Worm (Caenorhabditis elegans) whole organism, L4 larva: ENCODE data around the gene snf-3.
A peak's percentile ranks its signal among the peaks of the same experiment; 100 is the strongest.

Experiments used
- F10B5.3 ChIP-seq: sonication (generic microtip); optimal IDR thresholded peaks from 2 replicates; lab custom pipeline; 2016; ENCODE audit warnings: mild to moderate bottlenecking, missing genetic modification characterization, missing compliant biosample characterization
- F26F4.8 ChIP-seq: fragments of 200-800 bp; sonication (Bioruptor generic); conservative IDR thresholded peaks from 2 replicates; pipeline ENCODE4 v1.3.6; 2022; ENCODE audit warnings: missing genetic modification characterization, missing compliant biosample characterization
- F44E2.7 ChIP-seq: fragments of 200-800 bp; sonication (Bioruptor generic); IDR thresholded peaks from 2 replicates; pipeline ENCODE4 v2.1.2; 2022; ENCODE audit warnings: missing genetic modification characterization, missing compliant biosample characterization
- R02D3.7 ChIP-seq: fragments of 150-350 bp; sonication (generic microtip); optimal IDR thresholded peaks from 3 replicates; lab custom pipeline; 2014; ENCODE audit warnings: missing biosample characterization, missing genetic modification characterization
- T20F7.1 ChIP-seq: fragments of 200-800 bp; sonication (Bioruptor generic); optimal IDR thresholded peaks from 2 replicates; lab custom pipeline; 2018; ENCODE audit warnings: mild to moderate bottlenecking, missing genetic modification characterization, missing compliant biosample characterization
- Y48G9A.11 ChIP-seq: fragments of 200-800 bp; sonication (Bioruptor generic); IDR thresholded peaks from 2 replicates; pipeline ENCODE4 v1.3.6; 2022; ENCODE audit warnings: missing genetic modification reagents, missing genetic modification characterization, missing compliant biosample characterization
- Y5F2A.4 ChIP-seq: fragments of 200-800 bp; sonication (Bioruptor generic); optimal IDR thresholded peaks from 2 replicates; lab custom pipeline; 2018; ENCODE audit warnings: mild to moderate bottlenecking, missing genetic modification characterization, missing compliant biosample characterization
- Y75B8A.6 ChIP-seq: fragments of 200-800 bp; sonication (Bioruptor generic); IDR thresholded peaks from 2 replicates; pipeline ENCODE4 v1.3.6; 2022; ENCODE audit warnings: missing genetic modification reagents, missing genetic modification characterization, missing compliant biosample characterization
- ZK337.2 ChIP-seq: fragments of 200-800 bp; sonication (Bioruptor generic); IDR thresholded peaks from 2 replicates; pipeline ENCODE4 v1.3.6; 2022; ENCODE audit warnings: missing genetic modification reagents, missing genetic modification characterization, missing compliant biosample characterization
- ZK546.5 ChIP-seq, 2 experiments: sonication (generic microtip); optimal IDR thresholded peaks; 2 replicates each; lab custom pipeline; 2017; ENCODE audit warnings: missing biosample characterization in 2 of 2, missing genetic modification characterization in 2 of 2
- aha-1 ChIP-seq: fragments of 150-350 bp; peaks from one replicate; lab custom pipeline; 2014; ENCODE audit warnings: missing biosample characterization, missing genetic modification characterization
- aly-2 ChIP-seq: sonication (generic microtip); optimal IDR thresholded peaks from 2 replicates; lab custom pipeline; 2018; ENCODE audit warnings: missing biosample characterization, missing genetic modification characterization
- ama-1 ChIP-seq: fragments of 150-350 bp; optimal IDR thresholded peaks from 2 replicates; lab custom pipeline; 2014; ENCODE audit warnings: inconsistent platforms, mixed read lengths
- attf-4 ChIP-seq: sonication (generic microtip); optimal IDR thresholded peaks from 3 replicates; lab custom pipeline; 2017; ENCODE audit warnings: missing biosample characterization, missing genetic modification characterization
- ceh-32 ChIP-seq: sonication (generic microtip); optimal IDR thresholded peaks from 2 replicates; lab custom pipeline; 2016; ENCODE audit warnings: mild to moderate bottlenecking, missing genetic modification characterization, missing compliant biosample characterization; ENCODE audit not compliant: poor library complexity
- ceh-44 ChIP-seq: fragments of 200-800 bp; sonication (Bioruptor generic); IDR thresholded peaks from 2 replicates; pipeline ENCODE4 v1.3.6; 2022; ENCODE audit warnings: missing genetic modification reagents, missing genetic modification characterization, missing compliant biosample characterization
- ces-1 ChIP-seq: fragments of 150-350 bp; sonication (generic microtip); optimal IDR thresholded peaks from 4 replicates; lab custom pipeline; 2014; ENCODE audit warnings: missing biosample characterization, missing genetic modification reagents, missing genetic modification characterization
- cey-2 ChIP-seq: sonication (generic microtip); optimal IDR thresholded peaks from 3 replicates; lab custom pipeline; 2017; ENCODE audit warnings: missing genetic modification characterization, mild to moderate bottlenecking, missing compliant biosample characterization, antibody characterized with exemption, borderline replicate concordance; ENCODE audit not compliant: insufficient read depth
- ctbp-1 ChIP-seq: fragments of 200-800 bp; sonication (Bioruptor generic); IDR thresholded peaks from 2 replicates; pipeline ENCODE4 v1.3.6; 2022; ENCODE audit warnings: missing genetic modification reagents, missing genetic modification characterization, missing compliant biosample characterization
- daf-16 ChIP-seq, 3 experiments: sonication (generic microtip); optimal IDR thresholded peaks; 2 replicates each; lab custom pipeline; 2016 to 2017; ENCODE audit warnings: missing genetic modification characterization in 3 of 3, missing genetic modification reagents in 3 of 3, mild to moderate bottlenecking in 2 of 3, missing compliant biosample characterization in 2 of 3, missing biosample characterization in 1 of 3, moderate library complexity in 1 of 3
- daf-19 ChIP-seq: fragments of 200-800 bp; sonication (Bioruptor generic); conservative IDR thresholded peaks from 2 replicates; pipeline ENCODE4 v1.3.6; 2022; ENCODE audit warnings: missing genetic modification characterization, missing compliant biosample characterization
- daf-8 ChIP-seq: fragments of 200-800 bp; sonication (Bioruptor generic); IDR thresholded peaks from 2 replicates; pipeline ENCODE4 v1.3.6; 2022; ENCODE audit warnings: missing genetic modification characterization, missing compliant biosample characterization
- dmd-6 ChIP-seq: fragments of 200-800 bp; sonication (Bioruptor generic); IDR thresholded peaks from 2 replicates; pipeline ENCODE4 v1.3.6; 2022; ENCODE audit warnings: missing genetic modification reagents, missing genetic modification characterization, missing compliant biosample characterization
- dmd-9 ChIP-seq: fragments of 200-800 bp; sonication (Bioruptor generic); IDR thresholded peaks from 2 replicates; pipeline ENCODE4 v1.3.6; 2022; ENCODE audit warnings: missing genetic modification reagents, missing genetic modification characterization, missing compliant biosample characterization
- dpl-1 ChIP-seq: fragments of 150-350 bp; optimal IDR thresholded peaks from 2 replicates; lab custom pipeline; 2014; ENCODE audit warnings: missing biosample characterization, missing genetic modification reagents, missing genetic modification characterization
- duxl-1 ChIP-seq: sonication (generic microtip); optimal IDR thresholded peaks from 2 replicates; lab custom pipeline; 2016; ENCODE audit warnings: mild to moderate bottlenecking, missing genetic modification characterization, moderate library complexity, missing compliant biosample characterization; ENCODE audit not compliant: poor library complexity
- dve-1 ChIP-seq: sonication (generic microtip); optimal IDR thresholded peaks from 2 replicates; lab custom pipeline; 2017; ENCODE audit warnings: antibody characterized with exemption, mild to moderate bottlenecking, missing genetic modification characterization, missing compliant biosample characterization; ENCODE audit not compliant: insufficient read depth
- egl-27 ChIP-seq: sonication (generic microtip); optimal IDR thresholded peaks from 3 replicates; lab custom pipeline; 2017; ENCODE audit warnings: missing biosample characterization, missing genetic modification reagents, missing genetic modification characterization
- fkh-10 ChIP-seq: fragments of 150-350 bp; optimal IDR thresholded peaks from 2 replicates; lab custom pipeline; 2014; ENCODE audit warnings: missing biosample characterization, missing genetic modification reagents, missing genetic modification characterization
- hlh-11 ChIP-seq: fragments of 200-800 bp; sonication (Bioruptor generic); optimal IDR thresholded peaks from 2 replicates; lab custom pipeline; 2018; ENCODE audit warnings: mild to moderate bottlenecking, missing genetic modification characterization, missing compliant biosample characterization
- jun-1 ChIP-seq: fragments of 150-350 bp; optimal IDR thresholded peaks from 2 replicates; lab custom pipeline; 2014; ENCODE audit warnings: missing biosample characterization, missing genetic modification reagents, missing genetic modification characterization
- lin-13 ChIP-seq: fragments of 150-350 bp; optimal IDR thresholded peaks from 2 replicates; lab custom pipeline; 2014; ENCODE audit warnings: missing biosample characterization, missing genetic modification reagents, missing genetic modification characterization
- lin-15B ChIP-seq: fragments of 150-350 bp; sonication (generic microtip); optimal IDR thresholded peaks from 3 replicates; lab custom pipeline; 2014; ENCODE audit warnings: missing biosample characterization, missing genetic modification characterization
- lin-39 ChIP-seq: fragments of 150-350 bp; optimal IDR thresholded peaks from 2 replicates; lab custom pipeline; 2014; ENCODE audit warnings: missing biosample characterization, missing genetic modification reagents, missing genetic modification characterization
- lir-3 ChIP-seq: sonication (generic microtip); optimal IDR thresholded peaks from 2 replicates; lab custom pipeline; 2016; ENCODE audit warnings: mild to moderate bottlenecking, missing genetic modification characterization, missing compliant biosample characterization
- lsy-2 ChIP-seq, 2 experiments: fragments of 150-350 bp in 1 of 2; sonication (generic microtip) in 1 of 2; optimal IDR thresholded peaks; 2 replicates each; lab custom pipeline; 2014 to 2017; ENCODE audit warnings: missing biosample characterization in 2 of 2, missing genetic modification characterization in 2 of 2
- nhr-11 ChIP-seq: fragments of 150-350 bp; optimal IDR thresholded peaks from 2 replicates; lab custom pipeline; 2014; ENCODE audit warnings: missing biosample characterization, missing genetic modification characterization
- nhr-48 ChIP-seq: sonication (generic microtip); optimal IDR thresholded peaks from 2 replicates; lab custom pipeline; 2016; ENCODE audit warnings: mild to moderate bottlenecking, missing genetic modification characterization, missing compliant biosample characterization
- nhr-77 ChIP-seq: fragments of 150-350 bp; optimal IDR thresholded peaks from 2 replicates; lab custom pipeline; 2014; ENCODE audit warnings: missing biosample characterization, missing genetic modification characterization
- php-3 ChIP-seq: fragments of 200-800 bp; sonication (Bioruptor generic); IDR thresholded peaks from 2 replicates; pipeline ENCODE4 v1.3.6; 2022; ENCODE audit warnings: missing genetic modification reagents, missing genetic modification characterization, missing compliant biosample characterization
- set-16 ChIP-seq: fragments of 200-800 bp; sonication (Bioruptor generic); IDR thresholded peaks from 2 replicates; pipeline ENCODE4 v1.3.6; 2022; ENCODE audit warnings: missing genetic modification reagents, missing genetic modification characterization, missing compliant biosample characterization
- snpc-1.2 ChIP-seq: fragments of 200-800 bp; sonication (Bioruptor generic); IDR thresholded peaks from 2 replicates; pipeline ENCODE4 v1.3.6; 2022; ENCODE audit warnings: missing genetic modification reagents, missing genetic modification characterization, missing compliant biosample characterization
- snpc-4 ChIP-seq: fragments of 150-350 bp; optimal IDR thresholded peaks from 2 replicates; lab custom pipeline; 2014; ENCODE audit warnings: missing biosample characterization, missing genetic modification characterization
- spr-1 ChIP-seq: sonication (generic microtip); optimal IDR thresholded peaks from 2 replicates; lab custom pipeline; 2016; ENCODE audit warnings: mild to moderate bottlenecking, missing genetic modification characterization, missing compliant biosample characterization
- spr-3 ChIP-seq: fragments of 200-800 bp; sonication (Bioruptor generic); optimal IDR thresholded peaks from 2 replicates; lab custom pipeline; 2018; ENCODE audit warnings: mild to moderate bottlenecking, missing genetic modification characterization, missing compliant biosample characterization
- unc-39 ChIP-seq: sonication (generic microtip); optimal IDR thresholded peaks from 2 replicates; lab custom pipeline; 2017; ENCODE audit warnings: missing biosample characterization, missing genetic modification characterization
- vab-7 ChIP-seq: fragments of 200-800 bp; sonication (Bioruptor generic); IDR thresholded peaks from 2 replicates; pipeline ENCODE4 v1.3.6; 2022; ENCODE audit warnings: missing genetic modification reagents, missing genetic modification characterization, missing compliant biosample characterization
- zag-1 ChIP-seq: fragments of 150-350 bp; optimal IDR thresholded peaks from 2 replicates; lab custom pipeline; 2014; ENCODE audit warnings: missing biosample characterization, missing genetic modification characterization
- zfp-3 ChIP-seq: fragments of 200-800 bp; sonication (Bioruptor generic); conservative IDR thresholded peaks from 2 replicates; pipeline ENCODE4 v1.3.6; 2022; ENCODE audit warnings: missing genetic modification reagents, missing genetic modification characterization, missing compliant biosample characterization
- zip-11 ChIP-seq: fragments of 200-800 bp; sonication (Bioruptor generic); IDR thresholded peaks from 2 replicates; pipeline ENCODE4 v1.3.6; 2022; ENCODE audit warnings: missing genetic modification characterization, missing compliant biosample characterization

snf-3 gene

DNA sequence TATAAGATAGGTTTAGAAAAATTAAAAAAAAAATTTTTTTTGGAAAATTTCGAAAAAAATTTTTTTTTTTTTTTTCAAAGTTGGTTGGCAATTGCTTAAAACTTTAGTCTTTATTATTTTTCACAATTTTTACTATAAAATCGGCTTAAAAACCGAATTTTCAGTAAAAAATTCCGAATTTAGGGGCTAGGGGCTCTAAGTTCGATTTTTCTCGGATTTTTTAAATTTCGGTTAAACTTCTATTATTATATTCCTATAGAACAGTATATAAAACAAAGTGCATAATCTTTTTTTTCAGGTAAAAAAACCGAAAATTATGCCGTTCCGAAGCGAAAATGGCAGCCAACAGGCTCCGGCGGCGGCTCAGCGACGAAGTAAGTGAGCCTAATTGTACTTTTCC is 44.7 kb downstream of the snf-3 start, which contains the start of gene pod-2:
pod-2 (plus strand) TSS at position 301 of the 400 bp plus-strand sequence.
- no peak for TF ChIP-seq nhr-77
- no peak for TF ChIP-seq lsy-2 (tag; optimal IDR thresholded peaks at IDR 0.05; lab: Kevin White, UChicago)
- no peak for TF ChIP-seq lin-39 (tag; lab: Kevin White, UChicago)
- no peak for TF ChIP-seq F26F4.8
- no peak for TF ChIP-seq lir-3 (tag; lab: Kevin White, UChicago)
- TF ChIP-seq jun-1 (tag; lab: Kevin White, UChicago): no peak
- no peak for TF ChIP-seq attf-4 (tag; lab: Kevin White, UChicago)
- no peak for TF ChIP-seq php-3 (GFP tag; lab: Robert Waterston, UW)
- TF ChIP-seq zag-1 (tag; lab: Kevin White, UChicago): no peak
- no peak for TF ChIP-seq ama-1 (lab: Kevin White, UChicago)
- TF ChIP-seq ceh-32 (tag; lab: Kevin White, UChicago): no peak
- no peak for TF ChIP-seq hlh-11 (tag; lab: Kevin White, UChicago)
- no peak for TF ChIP-seq dve-1 (tag; lab: Kevin White, UChicago)
- no peak for TF ChIP-seq Y75B8A.6 (GFP tag; lab: Robert Waterston, UW)
- TF ChIP-seq fkh-10 (GFP tag; lab: Kevin White, UChicago): no peak
- no peak for TF ChIP-seq ceh-44 (GFP tag; lab: Robert Waterston, UW)
- no peak for TF ChIP-seq dmd-6 (GFP tag; lab: Robert Waterston, UW)

DNA sequence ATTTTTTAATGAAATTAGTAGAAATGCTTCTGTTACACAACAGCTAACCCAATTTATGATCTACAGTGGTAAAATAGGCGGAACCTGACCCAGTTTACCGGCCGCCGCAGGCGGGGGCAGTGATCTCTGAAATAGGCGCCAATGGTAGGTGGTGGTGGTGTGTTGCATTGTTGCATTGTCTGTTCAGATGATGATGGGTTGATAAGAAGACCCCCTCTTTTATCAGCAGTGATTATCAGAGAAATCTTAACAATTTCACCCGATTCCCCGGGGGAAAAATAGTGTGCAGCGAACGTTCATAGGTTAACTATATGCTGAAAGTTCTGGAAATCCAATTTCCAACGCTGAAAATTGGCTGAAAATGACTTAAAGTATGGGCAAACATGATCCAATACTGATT is 46.8 kb downstream of the snf-3 start:
- TF ChIP-seq dpl-1 (GFP tag; lab: Kevin White, UChicago): no peak
- TF ChIP-seq lin-13 (GFP tag; lab: Kevin White, UChicago): no peak
- TF ChIP-seq spr-3: no peak
- TF ChIP-seq duxl-1 (tag; lab: Kevin White, UChicago): no peak
- no peak for TF ChIP-seq nhr-77
- TF ChIP-seq nhr-11 (tag; lab: Kevin White, UChicago): no peak
- TF ChIP-seq unc-39: no peak
- TF ChIP-seq T20F7.1: no peak
- no peak for TF ChIP-seq F10B5.3 (tag; lab: Kevin White, UChicago)
- no peak for TF ChIP-seq daf-8 (GFP tag; lab: Robert Waterston, UW)
- TF ChIP-seq ces-1 (GFP tag; lab: Kevin White, UChicago): no peak
- TF ChIP-seq dmd-9 (GFP tag; lab: Robert Waterston, UW): no peak
- TF ChIP-seq egl-27 (tag; lab: Kevin White, UChicago): no peak
- no peak for TF ChIP-seq nhr-48 (tag; lab: Kevin White, UChicago)
- no peak for TF ChIP-seq zfp-3 (GFP tag; lab: Robert Waterston, UW)
- TF ChIP-seq lin-15B (tag; lab: Kevin White, UChicago): no peak
- TF ChIP-seq aly-2 (tag; lab: Kevin White, UChicago): no peak
- peak; percentile 29 for TF ChIP-seq hlh-11 (tag; lab: Kevin White, UChicago)
- no peak for TF ChIP-seq snpc-1.2 (GFP tag; lab: Robert Waterston, UW)
- 0 out of 2 replicates have a peak, but pooled peaks have one; percentile 45 for TF ChIP-seq Y48G9A.11
- TF ChIP-seq spr-1 (tag; lab: Kevin White, UChicago): no peak
- no peak for TF ChIP-seq vab-7
- no peak for TF ChIP-seq ZK546.5 (tag; optimal IDR thresholded peaks at IDR 0.05; lab: Kevin White, UChicago)
- TF ChIP-seq set-16 (GFP tag; lab: Robert Waterston, UW): no peak
- no peak for TF ChIP-seq ctbp-1 (GFP tag; lab: Robert Waterston, UW)
- no peak for TF ChIP-seq daf-16 (GFP tag; optimal IDR thresholded peaks at IDR 0.05; lab: Kevin White, UChicago)
- peak; percentile 58 for TF ChIP-seq daf-16 (tag; optimal IDR thresholded peaks at IDR 0.05; lab: Kevin White, UChicago)
- peak; percentile 37 for TF ChIP-seq aha-1 (tag; lab: Kevin White, UChicago)
- TF ChIP-seq F44E2.7 (GFP tag; lab: Robert Waterston, UW): no peak
- no peak for TF ChIP-seq daf-19 (GFP tag; lab: Robert Waterston, UW)
- TF ChIP-seq snpc-4 (tag; lab: Kevin White, UChicago): no peak
- no peak for TF ChIP-seq cey-2 (tag; lab: Kevin White, UChicago)
- TF ChIP-seq lsy-2 (tag; optimal IDR thresholded peaks at IDR 0.05; lab: Kevin White, UChicago): no peak
- peak; percentile 24 for TF ChIP-seq dve-1 (tag; lab: Kevin White, UChicago)
- TF ChIP-seq ZK337.2: no peak
- TF ChIP-seq R02D3.7: no peak
- TF ChIP-seq zip-11 (GFP tag; lab: Robert Waterston, UW): no peak
- TF ChIP-seq Y5F2A.4: no peak
